Worm (Caenorhabditis elegans) whole organism, L3 larva: ENCODE data around the gene B0495.9.
A peak's percentile ranks its signal among the peaks of the same experiment; 100 is the strongest.

Experiments used
- R02D3.7 ChIP-seq: fragments of 150-350 bp; optimal IDR thresholded peaks from 2 replicates; lab custom pipeline; 2014; ENCODE audit warnings: missing biosample characterization, missing genetic modification characterization
- ZK546.5 ChIP-seq: sonication (generic microtip); optimal IDR thresholded peaks from 2 replicates; lab custom pipeline; 2017; ENCODE audit warnings: missing biosample characterization, missing genetic modification characterization
- aly-2 ChIP-seq: fragments of 150-350 bp; optimal IDR thresholded peaks from 2 replicates; lab custom pipeline; 2014; ENCODE audit warnings: missing biosample characterization, missing genetic modification characterization
- ama-1 ChIP-seq: fragments of 150-350 bp; optimal IDR thresholded peaks from 2 replicates; lab custom pipeline; 2018
- ceh-16 ChIP-seq: sonication (generic microtip); optimal IDR thresholded peaks from 2 replicates; lab custom pipeline; 2017; ENCODE audit warnings: missing biosample characterization, missing genetic modification characterization
- ceh-28 ChIP-seq: fragments of 150-350 bp; optimal IDR thresholded peaks from 2 replicates; lab custom pipeline; 2014; ENCODE audit warnings: missing biosample characterization, missing genetic modification reagents, missing genetic modification characterization
- ceh-82 ChIP-seq: fragments of 150-350 bp; optimal IDR thresholded peaks from 2 replicates; lab custom pipeline; 2014; ENCODE audit warnings: missing biosample characterization, missing genetic modification characterization
- ceh-9 ChIP-seq: sonication (generic microtip); optimal IDR thresholded peaks from 2 replicates; lab custom pipeline; 2018; ENCODE audit warnings: missing biosample characterization, missing genetic modification characterization
- daf-12 ChIP-seq: fragments of 150-350 bp; optimal IDR thresholded peaks from 2 replicates; lab custom pipeline; 2014; ENCODE audit warnings: missing biosample characterization, missing genetic modification reagents, missing genetic modification characterization
- egl-27 ChIP-seq: sonication (generic microtip); optimal IDR thresholded peaks from 4 replicates; lab custom pipeline; 2017; ENCODE audit warnings: missing biosample characterization, missing genetic modification reagents, missing genetic modification characterization
- elt-2 ChIP-seq: sonication (generic microtip); optimal IDR thresholded peaks from 2 replicates; lab custom pipeline; 2016; ENCODE audit warnings: missing genetic modification reagents, mild to moderate bottlenecking, missing genetic modification characterization, missing compliant biosample characterization
- elt-3 ChIP-seq, 3 experiments: fragments of 150-350 bp in 1 of 3; sonication (generic microtip) in 2 of 3; optimal IDR thresholded peaks; 2 replicates in 2 of 3; 4 replicates in 1 of 3; lab custom pipeline; 2014 to 2017; ENCODE audit warnings: missing biosample characterization in 3 of 3, missing genetic modification characterization in 3 of 3
- eor-1 ChIP-seq, 2 experiments: fragments of 150-350 bp; optimal IDR thresholded peaks; 2 replicates each; lab custom pipeline; 2014 to 2018; ENCODE audit warnings: missing biosample characterization in 2 of 2, missing genetic modification characterization in 2 of 2
- fkh-10 ChIP-seq: sonication (generic microtip); optimal IDR thresholded peaks from 2 replicates; lab custom pipeline; 2017; ENCODE audit warnings: missing biosample characterization, missing genetic modification reagents, missing genetic modification characterization
- fkh-2 ChIP-seq: fragments of 150-350 bp; optimal IDR thresholded peaks from 2 replicates; lab custom pipeline; 2014; ENCODE audit warnings: missing biosample characterization, missing genetic modification reagents, missing genetic modification characterization
- fos-1 ChIP-seq: fragments of 150-350 bp; optimal IDR thresholded peaks from 2 replicates; lab custom pipeline; 2014; ENCODE audit warnings: missing biosample characterization, missing genetic modification characterization
- hmg-11 ChIP-seq: sonication (generic microtip); optimal IDR thresholded peaks from 2 replicates; lab custom pipeline; 2016; ENCODE audit warnings: missing genetic modification characterization, missing compliant biosample characterization
- lin-15B ChIP-seq: fragments of 150-350 bp; optimal IDR thresholded peaks from 2 replicates; lab custom pipeline; 2014; ENCODE audit warnings: missing biosample characterization, missing genetic modification characterization
- lin-39 ChIP-seq: fragments of 150-350 bp; optimal IDR thresholded peaks from 2 replicates; lab custom pipeline; 2018; ENCODE audit warnings: missing biosample characterization, missing genetic modification reagents, missing genetic modification characterization
- lsy-12 ChIP-seq: sonication (generic microtip); optimal IDR thresholded peaks from 2 replicates; lab custom pipeline; 2016; ENCODE audit warnings: mild to moderate bottlenecking, missing genetic modification characterization, missing compliant biosample characterization
- mdl-1 ChIP-seq: fragments of 150-350 bp; optimal IDR thresholded peaks from 2 replicates; lab custom pipeline; 2014; ENCODE audit warnings: missing biosample characterization, missing genetic modification characterization
- mml-1 ChIP-seq: fragments of 150-350 bp; sonication (generic microtip); optimal IDR thresholded peaks from 3 replicates; lab custom pipeline; 2014; ENCODE audit warnings: missing biosample characterization, missing genetic modification characterization
- nfya-1 ChIP-seq: sonication (generic microtip); optimal IDR thresholded peaks from 2 replicates; lab custom pipeline; 2017; ENCODE audit warnings: missing genetic modification characterization, mild to moderate bottlenecking, missing compliant biosample characterization, antibody characterized with exemption, moderate library complexity; ENCODE audit not compliant: insufficient read depth
- nhr-11 ChIP-seq: fragments of 150-350 bp; optimal IDR thresholded peaks from 2 replicates; lab custom pipeline; 2014; ENCODE audit warnings: missing biosample characterization, missing genetic modification characterization
- nhr-23 ChIP-seq: fragments of 150-350 bp; optimal IDR thresholded peaks from 2 replicates; lab custom pipeline; 2014; ENCODE audit warnings: missing biosample characterization, missing genetic modification reagents, missing genetic modification characterization
- nhr-25 ChIP-seq: sonication (generic microtip); optimal IDR thresholded peaks from 2 replicates; lab custom pipeline; 2017; ENCODE audit warnings: missing biosample characterization, missing genetic modification characterization
- nhr-28 ChIP-seq: fragments of 150-350 bp; optimal IDR thresholded peaks from 2 replicates; lab custom pipeline; 2014; ENCODE audit warnings: missing biosample characterization, missing genetic modification characterization
- nhr-43 ChIP-seq: sonication (generic microtip); optimal IDR thresholded peaks from 2 replicates; lab custom pipeline; 2016; ENCODE audit warnings: mild to moderate bottlenecking, missing genetic modification characterization, missing compliant biosample characterization; ENCODE audit not compliant: poor library complexity, severe bottlenecking
- nhr-67 ChIP-seq: fragments of 150-350 bp; optimal IDR thresholded peaks from 2 replicates; lab custom pipeline; 2014; ENCODE audit warnings: missing biosample characterization, missing genetic modification characterization
- nhr-76 ChIP-seq: fragments of 150-350 bp; sonication (generic microtip); optimal IDR thresholded peaks from 5 replicates; lab custom pipeline; 2014; ENCODE audit warnings: missing biosample characterization, missing genetic modification characterization
- nhr-77 ChIP-seq: fragments of 150-350 bp; optimal IDR thresholded peaks from 2 replicates; lab custom pipeline; 2014; ENCODE audit warnings: missing biosample characterization, missing genetic modification characterization
- pha-4 ChIP-seq: fragments of 150-350 bp; optimal IDR thresholded peaks from 2 replicates; lab custom pipeline; 2014; ENCODE audit warnings: missing biosample characterization, missing genetic modification reagents, missing genetic modification characterization
- pqm-1 ChIP-seq: fragments of 150-350 bp; optimal IDR thresholded peaks from 2 replicates; lab custom pipeline; 2017; ENCODE audit warnings: missing biosample characterization, missing genetic modification characterization, inconsistent platforms
- sea-2 ChIP-seq: fragments of 150-350 bp; sonication (generic microtip); optimal IDR thresholded peaks from 4 replicates; lab custom pipeline; 2014; ENCODE audit warnings: missing biosample characterization, missing genetic modification reagents, missing genetic modification characterization
- skn-1 ChIP-seq: fragments of 150-350 bp; optimal IDR thresholded peaks from 2 replicates; lab custom pipeline; 2014; ENCODE audit warnings: missing biosample characterization, missing genetic modification characterization
- snpc-4 ChIP-seq: fragments of 150-350 bp; optimal IDR thresholded peaks from 2 replicates; lab custom pipeline; 2014; ENCODE audit warnings: missing biosample characterization, missing genetic modification characterization
- tbx-2 ChIP-seq: sonication (generic microtip); optimal IDR thresholded peaks from 2 replicates; lab custom pipeline; 2016; ENCODE audit warnings: mild to moderate bottlenecking, missing genetic modification characterization, missing compliant biosample characterization
- unc-39 ChIP-seq: sonication (generic microtip); optimal IDR thresholded peaks from 4 replicates; lab custom pipeline; 2017; ENCODE audit warnings: missing biosample characterization, missing genetic modification characterization
- unc-62 ChIP-seq: fragments of 150-350 bp; sonication (generic microtip); optimal IDR thresholded peaks from 4 replicates; lab custom pipeline; 2014; ENCODE audit warnings: missing biosample characterization, missing genetic modification reagents, missing genetic modification characterization
- zag-1 ChIP-seq: fragments of 150-350 bp; optimal IDR thresholded peaks from 2 replicates; lab custom pipeline; 2014; ENCODE audit warnings: missing biosample characterization, missing genetic modification characterization
- ztf-4 ChIP-seq: fragments of 150-350 bp; optimal IDR thresholded peaks from 2 replicates; lab custom pipeline; 2014; ENCODE audit warnings: missing biosample characterization, missing genetic modification characterization

The B0495.9 gene

DNA sequence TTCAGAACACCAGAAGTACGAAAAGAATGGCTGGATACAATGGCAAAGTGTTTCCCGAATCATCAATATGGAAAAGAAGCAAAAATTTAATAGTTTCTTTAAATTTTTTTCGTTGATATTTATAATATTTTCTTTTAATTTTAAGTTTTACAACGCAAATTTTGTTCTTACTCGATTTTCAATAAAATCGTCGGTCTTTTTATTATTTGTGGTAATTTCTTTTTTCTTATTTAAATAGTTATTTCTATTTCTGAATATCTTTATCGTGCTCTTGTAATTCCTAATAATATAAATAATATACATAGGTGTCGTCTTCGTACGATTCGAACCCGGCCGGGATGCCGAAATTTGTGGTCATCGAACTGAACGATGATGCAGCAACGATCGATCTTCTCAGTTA is 36.8 kb downstream of the B0495.9 start, which contains the start of gene lir-1:
Gene lir-1 (plus strand): TSS at position 301 of the 400 bp plus-strand sequence.
- no peak for TF ChIP-seq fos-1 (tag; lab: Kevin White, UChicago)
- TF ChIP-seq nhr-23 (tag; lab: Kevin White, UChicago): no peak
- TF ChIP-seq nfya-1 (tag; lab: Kevin White, UChicago): no peak
- TF ChIP-seq ceh-9 (tag; lab: Kevin White, UChicago): no peak
- TF ChIP-seq lin-15B (tag; lab: Kevin White, UChicago): no peak

DNA sequence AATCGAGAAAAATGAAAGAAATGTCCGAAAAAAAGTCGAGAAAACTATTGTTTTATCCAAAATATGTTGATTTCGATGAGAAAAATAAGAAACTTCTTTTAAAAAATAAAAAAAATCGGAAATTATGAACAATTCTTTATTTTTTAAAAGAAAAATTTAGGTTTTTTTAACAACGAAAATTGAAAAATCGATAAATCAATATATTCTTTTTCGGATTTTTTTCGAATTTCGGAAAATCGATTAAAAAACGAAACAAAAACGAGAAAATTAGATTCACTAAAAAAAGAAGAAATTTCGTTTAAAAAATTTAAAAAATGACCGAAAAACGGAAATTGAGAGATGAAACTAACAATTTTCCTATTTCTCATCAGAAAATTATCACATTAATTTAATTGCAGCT is 38.5 kb downstream of the B0495.9 start:
- TF ChIP-seq nhr-43 (tag; lab: Kevin White, UChicago): no peak
- peak; percentile 66 for TF ChIP-seq ceh-28 (tag; lab: Kevin White, UChicago)
- TF ChIP-seq sea-2 (GFP tag; lab: Kevin White, UChicago): no peak

DNA sequence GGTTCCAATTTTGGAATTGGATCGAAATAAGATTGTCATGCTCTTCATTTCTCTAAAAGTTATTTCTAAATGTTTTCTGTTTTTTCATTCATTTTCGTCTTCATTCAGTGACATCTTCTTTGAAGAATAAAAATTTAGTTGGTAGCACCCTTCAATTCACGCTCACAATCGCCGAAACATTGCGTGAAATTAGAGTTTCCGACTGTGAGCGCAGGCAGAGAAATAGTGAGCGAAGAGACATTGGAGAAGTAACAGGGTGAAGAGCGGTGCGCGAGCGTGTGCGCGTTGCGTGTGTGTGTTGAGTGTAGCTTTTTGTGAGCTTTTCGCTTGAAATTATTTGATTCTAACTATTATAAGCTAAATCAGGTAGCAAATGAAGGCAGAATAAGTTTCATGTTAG is 39.1 kb downstream of the B0495.9 start:
- TF ChIP-seq nhr-67 (tag; lab: Kevin White, UChicago) (no peak), unc-62 (GFP tag; lab: Kevin White, UChicago) (no peak), fkh-10 (peak; percentile 9), eor-1 (tag; optimal IDR thresholded peaks at IDR 0.05; lab: Kevin White, UChicago) (no peak), lsy-12 (tag; lab: Kevin White, UChicago) (no peak), unc-39 (tag; lab: Kevin White, UChicago) (no peak), elt-2 (tag; lab: Kevin White, UChicago) (peak; percentile 14), fos-1 (tag; lab: Kevin White, UChicago) (no peak), lin-15B (tag; lab: Kevin White, UChicago) (peak; percentile 46), ztf-4 (no peak), nhr-28 (tag; lab: Kevin White, UChicago) (no peak), hmg-11 (tag; lab: Kevin White, UChicago) (peak; percentile 74), mml-1 (tag; lab: Kevin White, UChicago) (no peak), R02D3.7 (tag; lab: Kevin White, UChicago) (no peak), skn-1 (tag; lab: Kevin White, UChicago) (no peak), nhr-76 (no peak), egl-27 (no peak), nfya-1 (tag; lab: Kevin White, UChicago) (peak; percentile 71), ceh-28 (tag; lab: Kevin White, UChicago) (no peak), fkh-2 (tag; lab: Kevin White, UChicago) (no peak), mdl-1 (tag; lab: Kevin White, UChicago) (no peak), snpc-4 (tag; lab: Kevin White, UChicago) (peak; percentile 66), aly-2 (tag; lab: Kevin White, UChicago) (no peak), pqm-1 (tag; lab: Kevin White, UChicago) (no peak), lin-39 (tag; lab: Kevin White, UChicago) (peak; percentile 58), pha-4 (tag; lab: Kevin White, UChicago) (peak; percentile 45), ceh-16 (tag; lab: Kevin White, UChicago) (no peak), ama-1 (no peak), nhr-25 (tag; lab: Kevin White, UChicago) (peak; percentile 20), ZK546.5 (no peak)

DNA sequence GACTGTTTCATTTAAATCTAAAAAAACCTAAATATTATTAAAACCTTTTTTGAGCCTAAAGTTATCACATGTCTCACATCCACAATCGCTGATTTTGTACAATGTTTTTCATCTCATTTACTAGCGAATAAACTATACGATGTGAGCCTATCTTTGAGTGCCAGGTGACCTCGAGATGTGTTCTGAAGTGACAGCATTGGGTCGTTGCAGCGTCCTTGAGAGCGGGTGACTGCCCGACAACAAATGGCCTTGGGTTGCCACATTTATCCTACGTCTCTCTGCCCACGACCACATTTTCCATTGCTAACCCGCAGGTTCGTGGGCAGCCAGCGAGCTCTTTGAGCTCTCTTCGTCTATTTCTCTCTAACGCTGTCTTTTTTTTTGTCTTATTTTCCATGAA is 41.5 kb downstream of the B0495.9 start, which contains the start of gene lir-2:
Gene lir-2 (plus strand): TSS at position 301 of the 400 bp plus-strand sequence.
- TF ChIP-seq nhr-25 (tag; lab: Kevin White, UChicago) (peak; percentile 66), egl-27 (no peak)

DNA sequence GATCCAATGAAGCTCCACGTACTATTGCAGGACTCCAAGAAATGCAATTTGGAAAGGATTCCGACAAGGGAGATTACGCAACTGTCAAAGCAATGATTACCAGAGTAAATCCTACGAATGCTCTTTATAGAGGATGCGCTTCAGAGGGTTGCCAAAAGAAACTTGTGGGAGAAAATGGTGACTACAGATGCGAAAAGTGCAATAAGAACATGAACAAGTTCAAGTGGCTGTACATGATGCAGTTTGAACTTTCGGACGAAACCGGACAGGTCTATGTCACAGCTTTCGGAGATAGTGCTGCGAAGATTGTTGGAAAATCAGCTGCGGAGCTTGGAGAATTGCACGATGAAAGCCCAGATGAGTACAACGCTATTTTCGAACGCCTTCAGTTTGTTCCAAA is 42.2 kb downstream of the B0495.9 start:
- TF ChIP-seq zag-1 (tag; lab: Kevin White, UChicago) (no peak), nhr-25 (tag; lab: Kevin White, UChicago) (no peak), elt-3 (tag; optimal IDR thresholded peaks at IDR 0.05; lab: Kevin White, UChicago) (no peak), nfya-1 (tag; lab: Kevin White, UChicago) (no peak), skn-1 (tag; lab: Kevin White, UChicago) (no peak), lin-15B (tag; lab: Kevin White, UChicago) (no peak), sea-2 (GFP tag; lab: Kevin White, UChicago) (no peak), nhr-43 (tag; lab: Kevin White, UChicago) (no peak), pha-4 (tag; lab: Kevin White, UChicago) (no peak), nhr-11 (tag; lab: Kevin White, UChicago) (no peak), ceh-82 (no peak), tbx-2 (tag; lab: Kevin White, UChicago) (no peak), aly-2 (tag; lab: Kevin White, UChicago) (no peak), ceh-9 (tag; lab: Kevin White, UChicago) (no peak), ceh-28 (tag; lab: Kevin White, UChicago) (no peak), ZK546.5 (no peak), nhr-77 (no peak), ama-1 (no peak), daf-12 (no peak)
